Worm (Caenorhabditis elegans) whole organism, L2 larva: ENCODE results near the gene T21E8.6.

Experiments used
- F13H6.1 ChIP-seq: sonication (generic microtip); optimal IDR thresholded peaks from 2 replicates; lab custom pipeline; 2016; ENCODE audit warnings: missing genetic modification characterization, missing compliant biosample characterization
- ZK546.5 ChIP-seq: sonication (generic microtip); optimal IDR thresholded peaks from 2 replicates; lab custom pipeline; 2017; ENCODE audit warnings: missing biosample characterization, missing genetic modification characterization
- aly-2 ChIP-seq: fragments of 150-350 bp; optimal IDR thresholded peaks from 2 replicates; lab custom pipeline; 2014; ENCODE audit warnings: missing biosample characterization, missing genetic modification characterization
- ama-1 ChIP-seq: fragments of 150-350 bp; optimal IDR thresholded peaks from 2 replicates; lab custom pipeline; 2018; ENCODE audit warnings: inconsistent platforms
- egl-27 ChIP-seq: sonication (generic microtip); optimal IDR thresholded peaks from 3 replicates; lab custom pipeline; 2017; ENCODE audit warnings: missing biosample characterization, missing genetic modification reagents, missing genetic modification characterization
- fos-1 ChIP-seq: fragments of 150-350 bp; optimal IDR thresholded peaks from 2 replicates; lab custom pipeline; 2014; ENCODE audit warnings: missing biosample characterization, missing genetic modification characterization
- lin-13 ChIP-seq: fragments of 150-350 bp; optimal IDR thresholded peaks from 2 replicates; lab custom pipeline; 2014; ENCODE audit warnings: missing biosample characterization, missing genetic modification reagents, missing genetic modification characterization
- mbf-1 ChIP-seq: sonication (generic microtip); optimal IDR thresholded peaks from 2 replicates; lab custom pipeline; 2017; ENCODE audit warnings: missing biosample characterization, missing genetic modification characterization
- nhr-77 ChIP-seq: fragments of 150-350 bp; optimal IDR thresholded peaks from 2 replicates; lab custom pipeline; 2014; ENCODE audit warnings: missing biosample characterization, missing genetic modification characterization
- sma-3 ChIP-seq: sonication (generic microtip); optimal IDR thresholded peaks from 2 replicates; lab custom pipeline; 2016; ENCODE audit warnings: missing genetic modification reagents, missing genetic modification characterization, missing compliant biosample characterization
- snpc-4 ChIP-seq: fragments of 150-350 bp; optimal IDR thresholded peaks from 2 replicates; lab custom pipeline; 2014; ENCODE audit warnings: missing biosample characterization, missing genetic modification characterization
- unc-62 ChIP-seq: fragments of 150-350 bp; optimal IDR thresholded peaks from 2 replicates; lab custom pipeline; 2014; ENCODE audit warnings: missing biosample characterization, missing genetic modification reagents, missing genetic modification characterization
- zag-1 ChIP-seq: fragments of 150-350 bp; optimal IDR thresholded peaks from 2 replicates; lab custom pipeline; 2014; ENCODE audit warnings: missing biosample characterization, missing genetic modification characterization

DNA sequence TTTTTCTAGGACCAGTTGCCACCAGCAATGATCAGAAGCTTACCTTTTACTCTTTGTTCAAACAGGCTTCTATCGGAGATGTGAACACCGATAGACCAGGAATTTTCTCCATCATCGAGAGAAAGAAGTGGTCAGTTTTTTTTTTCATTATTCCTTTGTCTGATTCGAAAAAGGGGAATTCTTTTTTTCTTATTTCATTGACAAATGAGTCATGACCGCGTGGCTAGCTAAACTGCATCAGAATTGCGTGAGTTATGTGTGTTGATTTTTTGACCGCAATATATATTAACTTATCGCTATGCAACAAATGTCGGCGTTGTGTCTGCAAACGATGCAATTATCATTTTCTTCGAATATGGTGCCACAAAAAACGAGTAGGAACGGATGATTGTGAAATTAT, 21.3 kb downstream of the T21E8.6 start:
- TF ChIP-seq F13H6.1 (tag; lab: Kevin White, UChicago) (no peak), snpc-4 (tag; lab: Kevin White, UChicago) (no peak), fos-1 (tag; lab: Kevin White, UChicago) (peak; percentile 66), aly-2 (no peak), mbf-1 (tag; lab: Kevin White, UChicago) (no peak), lin-13 (GFP tag; lab: Kevin White, UChicago) (no peak), ama-1 (no peak), zag-1 (no peak), sma-3 (GFP tag; lab: Kevin White, UChicago) (no peak), ZK546.5 (tag; lab: Kevin White, UChicago) (no peak), nhr-77 (tag; lab: Kevin White, UChicago) (no peak), unc-62 (GFP tag; lab: Kevin White, UChicago) (no peak), egl-27 (no peak)
